Fruit fly (Drosophila melanogaster): ENCODE measurements around the gene CG18641.

The CG18641 gene

DNA sequence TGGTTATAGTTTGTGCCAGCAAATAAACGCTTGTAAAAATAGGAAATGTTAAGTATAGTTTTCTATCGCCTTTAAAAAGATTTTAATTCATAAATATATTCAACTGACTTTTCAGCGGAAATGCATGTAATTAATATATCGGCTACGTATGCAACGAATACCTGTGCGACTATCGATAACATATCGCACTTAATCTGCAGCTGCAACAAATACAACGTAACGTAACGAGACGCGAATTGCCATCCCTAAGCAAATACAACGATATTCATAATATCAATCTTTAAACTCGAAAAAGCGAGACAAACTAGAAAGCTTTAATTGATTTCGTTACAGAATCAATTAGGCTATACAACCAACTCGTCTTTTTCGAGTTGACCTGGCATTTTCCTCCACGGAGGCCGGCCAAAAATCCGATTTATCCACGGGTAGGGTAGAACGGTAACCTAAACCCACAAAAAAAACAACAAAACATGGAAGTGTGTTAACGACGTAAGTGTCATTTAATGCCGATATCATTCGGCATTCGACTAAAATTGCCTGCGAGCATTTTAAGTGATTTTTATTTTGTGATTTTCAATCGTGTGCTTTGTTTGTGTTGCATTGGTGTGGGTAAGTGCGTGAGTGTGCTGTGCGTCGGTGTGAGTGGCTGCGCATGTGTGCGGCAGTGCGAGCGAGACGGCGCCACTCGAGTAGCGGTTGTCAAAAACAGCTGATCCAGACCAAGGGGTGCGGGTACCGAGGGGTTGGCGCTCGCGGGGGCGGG, 39.3 kb downstream of the CG18641 start, which contains the start of gene Atxn7 (continued):
- no peak for TF ChIP-seq CG30431 (GFP tag; optimal IDR thresholded peaks at IDR 0.05)
- TF ChIP-seq Jarid2 (GFP tag; optimal IDR thresholded peaks at IDR 0.05): peak; percentile 33
- peak; percentile 17 for TF ChIP-seq CG12942 (GFP tag; optimal IDR thresholded peaks at IDR 0.05)
- TF ChIP-seq CG10321 (GFP tag; IDR thresholded peaks at IDR 0.05): peak; percentile 93
- TF ChIP-seq fd64A (GFP tag; optimal IDR thresholded peaks at IDR 0.05): peak; percentile 71
- TF ChIP-seq Drgx (GFP tag; IDR thresholded peaks at IDR 0.05): 0 out of 2 replicates have a peak, but pooled peaks have one; percentile 17
- TF ChIP-seq jumu (GFP tag; optimal IDR thresholded peaks at IDR 0.05): no peak
- TF ChIP-seq CHES-1-like (GFP tag; optimal IDR thresholded peaks at IDR 0.05): peak; percentile 52
- TF ChIP-seq CG16779 (GFP tag; IDR thresholded peaks at IDR 0.05): no peak
- TF ChIP-seq ranshi (GFP tag; IDR thresholded peaks at IDR 0.05): peak; percentile 55; the same call in 1 of the 2 replicates
- TF ChIP-seq CG9876 (GFP tag; optimal IDR thresholded peaks at IDR 0.05): peak; percentile 42
- TF ChIP-seq maf-S (GFP tag; optimal IDR thresholded peaks at IDR 0.05): peak; percentile 26
- peak; percentile 62 for TF ChIP-seq gcm (GFP tag; optimal IDR thresholded peaks at IDR 0.05)
- peak; percentile 28; the same call in 1 of the 3 replicates for TF ChIP-seq tgo (GFP tag; IDR thresholded peaks at IDR 0.05)
- peak; percentile 81 for TF ChIP-seq lab (GFP tag; optimal IDR thresholded peaks at IDR 0.05)
- TF ChIP-seq Kr (GFP tag; optimal IDR thresholded peaks at IDR 0.05): no peak
- TF ChIP-seq CG16815 (GFP tag; optimal IDR thresholded peaks at IDR 0.05): no peak
- TF ChIP-seq Hmx (GFP tag; optimal IDR thresholded peaks at IDR 0.05): peak; percentile 10
- TF ChIP-seq cad (GFP tag; optimal IDR thresholded peaks at IDR 0.05): no peak
- TF ChIP-seq Tbp (GFP tag; optimal IDR thresholded peaks at IDR 0.05): no peak
- peak; percentile 8; the same call in 1 of the 3 replicates for TF ChIP-seq CG6175 (GFP tag; IDR thresholded peaks at IDR 0.05)
- peak; percentile 77 for TF ChIP-seq CG9727 (GFP tag; optimal IDR thresholded peaks at IDR 0.05)
- peak; percentile 53 for TF ChIP-seq exex (tag; optimal IDR thresholded peaks at IDR 0.05)
- no peak for TF ChIP-seq Stat92E (GFP tag; optimal IDR thresholded peaks at IDR 0.05)
- peak; percentile 50; the same call in 1 of the 2 replicates for TF ChIP-seq NFAT (GFP tag; IDR thresholded peaks at IDR 0.05)
- TF ChIP-seq CG11723 (GFP tag; optimal IDR thresholded peaks at IDR 0.05): peak; percentile 44
- peak; percentile 81 for TF ChIP-seq Vsx1 (GFP tag; optimal IDR thresholded peaks at IDR 0.05)
- peak; percentile 57 for TF ChIP-seq CG10462 (GFP tag; optimal IDR thresholded peaks at IDR 0.05)
- peak; percentile 39 for TF ChIP-seq Atf6 (GFP tag; IDR thresholded peaks at IDR 0.05)
- no peak for TF ChIP-seq prd (optimal IDR thresholded peaks at IDR 0.05)
- TF ChIP-seq prd (GFP tag; IDR thresholded peaks at IDR 0.05): no peak; the same call in 2 of the 3 replicates
- TF ChIP-seq CG12104 (GFP tag; optimal IDR thresholded peaks at IDR 0.05): peak; percentile 65
- TF ChIP-seq Ravus (GFP tag; IDR thresholded peaks at IDR 0.05): no peak
- peak; percentile 40 for TF ChIP-seq CG12744 (GFP tag; optimal IDR thresholded peaks at IDR 0.05)
- no peak for TF ChIP-seq CG14667 (GFP tag; IDR thresholded peaks at IDR 0.05)
- peak; percentile 69 for TF ChIP-seq CG3407 (GFP tag; optimal IDR thresholded peaks at IDR 0.05)
- TF ChIP-seq Doc3 (GFP tag; IDR thresholded peaks at IDR 0.05; ENCODE audit: partially characterized antibody): peak; percentile 88
- TF ChIP-seq CG14050 (GFP tag; IDR thresholded peaks at IDR 0.05): peak; percentile 55; the same call in 2 of the 3 replicates
- TF ChIP-seq CG4328 (GFP tag; optimal IDR thresholded peaks at IDR 0.05): peak; percentile 66
- TF ChIP-seq CG31388 (GFP tag; optimal IDR thresholded peaks at IDR 0.05): no peak
- peak; percentile 50; the same call in 1 of the 2 replicates for TF ChIP-seq sens-2 (GFP tag; IDR thresholded peaks at IDR 0.05)
- peak; percentile 68; the same call in 1 of the 2 replicates for TF ChIP-seq CG5953 (GFP tag; IDR thresholded peaks at IDR 0.05)
- peak; percentile 53; the same call in 1 of the 2 replicates for TF ChIP-seq seq (GFP tag; IDR thresholded peaks at IDR 0.05)
- peak; percentile 89 for TF ChIP-seq sug (tag; optimal IDR thresholded peaks at IDR 0.05)
- no peak for TF ChIP-seq Trl (optimal IDR thresholded peaks at IDR 0.05)
- peak; percentile 52 for TF ChIP-seq Trl (GFP tag; optimal IDR thresholded peaks at IDR 0.05)
- TF ChIP-seq Mad (GFP tag; optimal IDR thresholded peaks at IDR 0.05): peak; percentile 73
- no peak for TF ChIP-seq gce (GFP tag; IDR thresholded peaks at IDR 0.05)
- TF ChIP-seq psq (GFP tag; optimal IDR thresholded peaks at IDR 0.05): peak; percentile 7
- TF ChIP-seq Taf1 (GFP tag; IDR thresholded peaks at IDR 0.05): no peak

All from whole organism, embryonic.